Fruit fly (Drosophila melanogaster): ENCODE measurements around the gene CG12320.

The CG12320 gene

dm6 chr3R:18255281-18255680 is 2.7 kb upstream of the CG12320 start, which contains the start of the genes Ada2a, Polr2D, Tgs1 and moi (continued):
- TF ChIP-seq CG7556 (GFP tag; optimal IDR thresholded peaks at IDR 0.05) (no peak), grn (GFP tag; optimal IDR thresholded peaks at IDR 0.05) (no peak), CG3847 (GFP tag; IDR thresholded peaks at IDR 0.05) (0 out of 2 replicates have a peak, but pooled peaks have one; percentile 33), E2f2 (GFP tag; IDR thresholded peaks at IDR 0.05) (peak; percentile 79), fd96Cb (tag; optimal IDR thresholded peaks at IDR 0.05) (no peak), Mes4 (GFP tag; optimal IDR thresholded peaks at IDR 0.05) (no peak), Lim3 (GFP tag; IDR thresholded peaks at IDR 0.05) (no peak), Jarid2 (GFP tag; optimal IDR thresholded peaks at IDR 0.05) (no peak), wek (GFP tag; optimal IDR thresholded peaks at IDR 0.05) (no peak), lov (optimal IDR thresholded peaks at IDR 0.05) (no peak), lov (GFP tag; IDR thresholded peaks at IDR 0.05) (no peak), run (tag; optimal IDR thresholded peaks at IDR 0.05) (no peak), ac (GFP tag; optimal IDR thresholded peaks at IDR 0.05) (no peak), Ets97D (GFP tag; optimal IDR thresholded peaks at IDR 0.05) (peak; percentile 23), E2f1 (GFP tag; IDR thresholded peaks at IDR 0.05) (no peak), gce (GFP tag; IDR thresholded peaks at IDR 0.05) (no peak), fd3F (GFP tag; optimal IDR thresholded peaks at IDR 0.05) (no peak), CG7745 (tag; optimal IDR thresholded peaks at IDR 0.05) (no peak), vnd (GFP tag; IDR thresholded peaks at IDR 0.05; ENCODE audit: partially characterized antibody) (peak; percentile 61), nau (GFP tag; optimal IDR thresholded peaks at IDR 0.05) (no peak), CG18599 (GFP tag; optimal IDR thresholded peaks at IDR 0.05) (no peak), Hmx (GFP tag; optimal IDR thresholded peaks at IDR 0.05) (no peak), fd102C (GFP tag; optimal IDR thresholded peaks at IDR 0.05) (no peak), gt (GFP tag; IDR thresholded peaks at IDR 0.05) (no peak)

dm6 chr3R:18251876-18252275 is 658 bp downstream of the CG12320 start:
- TF ChIP-seq peb (GFP tag; IDR thresholded peaks at IDR 0.05): no peak
- no peak for TF ChIP-seq H2.0 (GFP tag; IDR thresholded peaks at IDR 0.05)
- no peak for TF ChIP-seq crp (GFP tag; optimal IDR thresholded peaks at IDR 0.05)
- no peak for TF ChIP-seq Atf3 (GFP tag; optimal IDR thresholded peaks at IDR 0.05)
- TF ChIP-seq CG4328 (GFP tag; optimal IDR thresholded peaks at IDR 0.05): no peak
- peak; percentile 53 for TF ChIP-seq CG8478 (optimal IDR thresholded peaks at IDR 0.05)
- TF ChIP-seq CG8290 (GFP tag; optimal IDR thresholded peaks at IDR 0.05): no peak
- TF ChIP-seq CG8290 (tag; optimal IDR thresholded peaks at IDR 0.05): no peak
- peak; percentile 31 for TF ChIP-seq Ets65A (GFP tag)

dm6 chr3R:18250815-18251214 is 1.7 kb downstream of the CG12320 start, which contains the start of gene CG18598:
Gene CG18598 (plus strand): TSS chr3R:18251115.
- TF ChIP-seq Ets65A (GFP tag): peak; percentile 88
- no peak for TF ChIP-seq Xrp1 (GFP tag; IDR thresholded peaks at IDR 0.05)
- TF ChIP-seq CG12104 (GFP tag; optimal IDR thresholded peaks at IDR 0.05): no peak
- peak; percentile 60 for TF ChIP-seq Med (GFP tag)
- TF ChIP-seq sens (GFP tag): peak; percentile 34
- no peak for TF ChIP-seq Neu2 (GFP tag; optimal IDR thresholded peaks at IDR 0.05; ENCODE audit: borderline replicate concordance)
- TF ChIP-seq CG3726 (GFP tag; IDR thresholded peaks at IDR 0.05): no peak

- TF ChIP-seq cg (GFP tag; optimal IDR thresholded peaks at IDR 0.05): peak; percentile 89
- no peak for TF ChIP-seq Myb (GFP tag; optimal IDR thresholded peaks at IDR 0.05)
- peak; percentile 30 to 73 for TF ChIP-seq Trl (optimal IDR thresholded peaks at IDR 0.05)
- no peak for TF ChIP-seq Trl (GFP tag; optimal IDR thresholded peaks at IDR 0.05)
- no peak for TF ChIP-seq CG3838 (GFP tag; optimal IDR thresholded peaks at IDR 0.05)
- no peak for TF ChIP-seq CG18476 (GFP tag; optimal IDR thresholded peaks at IDR 0.05)
- TF ChIP-seq CG17361 (GFP tag; IDR thresholded peaks at IDR 0.05): no peak
- TF ChIP-seq CG12391 (tag; optimal IDR thresholded peaks at IDR 0.05): no peak
- peak; percentile 77 for TF ChIP-seq Med (GFP tag)
- TF ChIP-seq H15 (GFP tag; IDR thresholded peaks at IDR 0.05): no peak
- TF ChIP-seq knrl (GFP tag; IDR thresholded peaks at IDR 0.05; ENCODE audit: partially characterized antibody): no peak
- TF ChIP-seq CG8290 (GFP tag; optimal IDR thresholded peaks at IDR 0.05): no peak
- TF ChIP-seq CG8290 (tag; optimal IDR thresholded peaks at IDR 0.05): no peak
- TF ChIP-seq CG4404 (GFP tag; IDR thresholded peaks at IDR 0.05): no peak
- no peak for TF ChIP-seq Dbx (GFP tag; IDR thresholded peaks at IDR 0.05)
Measured at dm6 chr3R:18249268-18249667, 3.3 kb downstream of the CG12320 start.

Data from whole organism, embryonic.